Worm (Caenorhabditis elegans): ENCODE measurements around the gene nhr-176.

DNA sequence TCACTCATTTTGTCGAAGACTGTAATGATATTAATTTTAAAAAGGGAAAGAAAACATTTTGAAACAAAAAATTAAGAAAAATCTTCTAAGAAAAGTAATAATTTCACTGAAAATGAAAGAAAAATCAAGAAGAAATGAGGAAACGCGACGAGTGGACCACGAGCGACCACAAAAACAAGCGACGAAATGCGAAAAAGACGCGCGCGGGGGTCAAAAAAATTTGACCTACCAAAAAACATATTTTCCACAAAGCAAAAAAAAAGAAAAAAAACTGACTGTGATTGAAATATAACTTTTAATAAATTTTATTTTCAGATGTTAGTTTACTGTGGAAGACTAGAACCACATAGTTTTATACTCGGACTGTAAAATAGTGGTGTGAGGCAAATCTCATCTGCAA is 12.3 kb upstream of the nhr-176 start, which contains the start of gene F14H3.6:
- no peak for TF ChIP-seq lin-39 (tag; optimal IDR thresholded peaks at IDR 0.05)
- TF ChIP-seq R02D3.7 (tag; optimal IDR thresholded peaks at IDR 0.05): no peak
- no peak for TF ChIP-seq ztf-11 (tag; optimal IDR thresholded peaks at IDR 0.05)
- TF ChIP-seq nhr-25 (tag; optimal IDR thresholded peaks at IDR 0.05): no peak
- no peak for TF ChIP-seq aly-2 (tag; optimal IDR thresholded peaks at IDR 0.05)
- TF ChIP-seq nhr-77 (tag; optimal IDR thresholded peaks at IDR 0.05): no peak
- no peak for TF ChIP-seq mdl-1 (tag; optimal IDR thresholded peaks at IDR 0.05)
